Worm (Caenorhabditis elegans): Measurements from ENCODE around the gene srsx-25.

DNA sequence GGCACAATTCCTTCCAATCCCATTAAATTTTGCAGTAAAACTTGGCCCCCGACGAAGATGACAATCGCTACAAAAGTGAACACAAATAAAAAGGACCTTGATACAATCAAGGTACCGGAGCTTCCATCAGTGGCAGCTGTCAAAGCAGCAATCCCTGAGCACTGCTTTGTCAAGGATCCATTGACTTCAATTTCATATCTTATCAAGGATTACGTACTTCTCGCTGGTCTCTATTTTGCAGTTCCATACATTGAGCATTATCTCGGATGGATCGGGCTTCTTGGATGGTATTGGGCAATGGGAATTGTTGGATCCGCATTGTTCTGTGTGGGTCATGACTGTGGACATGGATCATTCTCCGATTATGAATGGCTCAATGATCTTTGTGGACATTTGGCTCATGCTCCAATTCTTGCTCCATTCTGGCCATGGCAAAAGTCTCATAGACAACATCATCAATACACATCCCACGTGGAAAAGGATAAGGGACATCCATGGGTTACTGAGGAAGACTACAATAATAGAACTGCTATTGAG is 41.1 kb upstream of the srsx-25 start, which contains the start of gene fat-2:
- no peak for TF ChIP-seq elt-1 (tag; optimal IDR thresholded peaks at IDR 0.05)
- TF ChIP-seq lsy-2 (tag; optimal IDR thresholded peaks at IDR 0.05), result no peak
- no peak for TF ChIP-seq elt-3 (tag; optimal IDR thresholded peaks at IDR 0.05)
- no peak for TF ChIP-seq unc-39 (tag; optimal IDR thresholded peaks at IDR 0.05)
- no peak for TF ChIP-seq skn-1 (tag; optimal IDR thresholded peaks at IDR 0.05)
- TF ChIP-seq unc-62 (GFP tag; optimal IDR thresholded peaks at IDR 0.05), result no peak
- TF ChIP-seq aly-2 (tag; optimal IDR thresholded peaks at IDR 0.05), result no peak
- TF ChIP-seq ama-1 (optimal IDR thresholded peaks at IDR 0.05), result no peak
- TF ChIP-seq snpc-4 (tag; optimal IDR thresholded peaks at IDR 0.05), result no peak

Measured in whole organism, L2 larva.